Worm (Caenorhabditis elegans) whole organism, late embryonic: Measurements from ENCODE around the gene T14G8.6.

Experiments used
- F13H6.1 ChIP-seq: sonication (generic microtip); optimal IDR thresholded peaks from 2 replicates; lab custom pipeline; 2016; ENCODE audit warnings: missing genetic modification characterization, missing compliant biosample characterization
- K09A11.1 ChIP-seq: sonication (generic microtip); optimal IDR thresholded peaks from 2 replicates; lab custom pipeline; 2017; ENCODE audit warnings: antibody characterized with exemption, mild to moderate bottlenecking, missing genetic modification characterization, missing compliant biosample characterization; ENCODE audit not compliant: insufficient read depth
- Y22D7AL.16 ChIP-seq: sonication (generic microtip); optimal IDR thresholded peaks from 2 replicates; lab custom pipeline; 2016; ENCODE audit warnings: missing genetic modification characterization, missing compliant biosample characterization
- ama-1 ChIP-seq: fragments of 150-350 bp; optimal IDR thresholded peaks from 2 replicates; lab custom pipeline; 2014
- ceh-19 ChIP-seq: fragments of 200-800 bp; sonication (Bioruptor generic); optimal IDR thresholded peaks from 2 replicates; lab custom pipeline; 2018; ENCODE audit warnings: mild to moderate bottlenecking, missing genetic modification characterization, missing compliant biosample characterization
- ceh-22 ChIP-seq: sonication (generic microtip); optimal IDR thresholded peaks from 2 replicates; lab custom pipeline; 2017; ENCODE audit warnings: missing biosample characterization, missing genetic modification characterization
- ceh-24 ChIP-seq: sonication (generic microtip); optimal IDR thresholded peaks from 2 replicates; lab custom pipeline; 2016; ENCODE audit warnings: mild to moderate bottlenecking, missing genetic modification characterization, missing compliant biosample characterization
- ceh-31 ChIP-seq: sonication (generic microtip); optimal IDR thresholded peaks from 2 replicates; lab custom pipeline; 2016; ENCODE audit warnings: missing genetic modification characterization, missing compliant biosample characterization
- ceh-34 ChIP-seq: sonication (generic microtip); optimal IDR thresholded peaks from 2 replicates; lab custom pipeline; 2016; ENCODE audit warnings: mild to moderate bottlenecking, missing genetic modification characterization, missing compliant biosample characterization
- ceh-6 ChIP-seq: fragments of 200-800 bp; sonication (Bioruptor generic); optimal IDR thresholded peaks from 2 replicates; lab custom pipeline; 2018; ENCODE audit warnings: mild to moderate bottlenecking, missing genetic modification characterization, missing compliant biosample characterization
- dmd-4 ChIP-seq: sonication (generic microtip); optimal IDR thresholded peaks from 2 replicates; lab custom pipeline; 2016; ENCODE audit warnings: borderline replicate concordance, missing genetic modification characterization, missing compliant biosample characterization
- dve-1 ChIP-seq: sonication (generic microtip); optimal IDR thresholded peaks from 2 replicates; lab custom pipeline; 2017; ENCODE audit warnings: antibody characterized with exemption, mild to moderate bottlenecking, missing genetic modification characterization, missing compliant biosample characterization
- elt-4 ChIP-seq: sonication (generic microtip); optimal IDR thresholded peaks from 2 replicates; lab custom pipeline; 2016; ENCODE audit warnings: missing genetic modification characterization, missing compliant biosample characterization
- ets-4 ChIP-seq: sonication (generic microtip); optimal IDR thresholded peaks from 2 replicates; lab custom pipeline; 2016; ENCODE audit warnings: missing genetic modification characterization, missing compliant biosample characterization
- eyg-1 ChIP-seq: sonication (generic microtip); optimal IDR thresholded peaks from 2 replicates; lab custom pipeline; 2016; ENCODE audit warnings: missing genotype, missing genetic modification characterization, missing compliant biosample characterization
- fkh-6 ChIP-seq: sonication (generic microtip); optimal IDR thresholded peaks from 2 replicates; lab custom pipeline; 2016; ENCODE audit warnings: missing genetic modification characterization, missing compliant biosample characterization
- hlh-6 ChIP-seq: sonication (generic microtip); optimal IDR thresholded peaks from 2 replicates; lab custom pipeline; 2016; ENCODE audit warnings: missing genotype, missing genetic modification characterization, missing compliant biosample characterization
- hlh-8 ChIP-seq: sonication (generic microtip); optimal IDR thresholded peaks from 2 replicates; lab custom pipeline; 2016; ENCODE audit warnings: missing genotype, missing genetic modification characterization, missing compliant biosample characterization
- lin-11 ChIP-seq: fragments of 200-800 bp; sonication (Bioruptor generic); optimal IDR thresholded peaks from 2 replicates; lab custom pipeline; 2018; ENCODE audit warnings: mild to moderate bottlenecking, missing genetic modification characterization, missing compliant biosample characterization
- madf-2 ChIP-seq: sonication (generic microtip); optimal IDR thresholded peaks from 2 replicates; lab custom pipeline; 2017; ENCODE audit warnings: missing genetic modification characterization, missing compliant biosample characterization
- mec-3 ChIP-seq: sonication (generic microtip); optimal IDR thresholded peaks from 2 replicates; lab custom pipeline; 2016; ENCODE audit warnings: borderline replicate concordance, missing genetic modification characterization, missing compliant biosample characterization
- nfya-1 ChIP-seq: sonication (generic microtip); optimal IDR thresholded peaks from 2 replicates; lab custom pipeline; 2017; ENCODE audit warnings: missing genetic modification characterization, mild to moderate bottlenecking, missing compliant biosample characterization, antibody characterized with exemption, moderate library complexity
- pag-3 ChIP-seq: sonication (generic microtip); optimal IDR thresholded peaks from 2 replicates; lab custom pipeline; 2016; ENCODE audit warnings: missing compliant biosample characterization, missing genetic modification characterization, borderline replicate concordance
- pha-2 ChIP-seq: sonication (generic microtip); optimal IDR thresholded peaks from 2 replicates; lab custom pipeline; 2017; ENCODE audit warnings: mild to moderate bottlenecking, missing genetic modification characterization, missing compliant biosample characterization
- pqm-1 ChIP-seq: sonication (generic microtip); optimal IDR thresholded peaks from 2 replicates; lab custom pipeline; 2016; ENCODE audit warnings: missing genetic modification characterization, missing compliant biosample characterization
- ref-2 ChIP-seq: sonication (generic microtip); optimal IDR thresholded peaks from 2 replicates; lab custom pipeline; 2016; ENCODE audit warnings: missing genetic modification characterization, missing compliant biosample characterization
- sdc-2 ChIP-seq: sonication (generic microtip); optimal IDR thresholded peaks from 2 replicates; lab custom pipeline; 2016; ENCODE audit warnings: missing genotype, missing genetic modification characterization, missing compliant biosample characterization
- tbx-2 ChIP-seq: sonication (generic microtip); optimal IDR thresholded peaks from 2 replicates; lab custom pipeline; 2016; ENCODE audit warnings: missing genetic modification characterization, missing compliant biosample characterization
- tbx-7 ChIP-seq: sonication (generic microtip); optimal IDR thresholded peaks from 2 replicates; lab custom pipeline; 2016; ENCODE audit warnings: missing genotype, missing genetic modification characterization, missing compliant biosample characterization
- unc-3 ChIP-seq, 2 experiments: fragments of 200-800 bp in 1 of 2; sonication (Bioruptor generic) in 1 of 2; sonication (generic microtip) in 1 of 2; conservative IDR thresholded peaks in 1 of 2; optimal IDR thresholded peaks in 1 of 2; 2 replicates each; pipeline versions ENCODE4 v1.3.6 to Lab custom; 2016 to 2022; ENCODE audit warnings: missing compliant biosample characterization in 2 of 2, missing genetic modification characterization in 2 of 2, missing genetic modification reagents in 1 of 2
- unc-42 ChIP-seq: sonication (generic microtip); optimal IDR thresholded peaks from 2 replicates; lab custom pipeline; 2016; ENCODE audit warnings: missing genotype, missing genetic modification characterization, missing compliant biosample characterization
- unc-86 ChIP-seq: sonication (generic microtip); optimal IDR thresholded peaks from 2 replicates; lab custom pipeline; 2016; ENCODE audit warnings: missing genetic modification characterization, missing compliant biosample characterization

Gene T14G8.6

ce11 chrX:12825174-12825573 is 37.5 kb downstream of the T14G8.6 start:
- TF ChIP-seq ceh-34 (tag; lab: Kevin White, UChicago) (no peak), K09A11.1 (tag; lab: Kevin White, UChicago) (no peak), ceh-19 (GFP tag; lab: Kevin White, UChicago) (no peak), ama-1 (no peak), ceh-22 (tag; lab: Kevin White, UChicago) (no peak)

ce11 chrX:12819512-12819911 is 43.1 kb downstream of the T14G8.6 start:
- TF ChIP-seq pag-3 (tag; lab: Kevin White, UChicago) (no peak), ceh-6 (GFP tag; lab: Kevin White, UChicago) (no peak), hlh-6 (no peak), madf-2 (no peak), sdc-2 (tag; lab: Kevin White, UChicago) (no peak)

ce11 chrX:12818768-12819167 is 43.9 kb downstream of the T14G8.6 start:
- TF ChIP-seq ets-4 (tag; lab: Kevin White, UChicago), result no peak
- no peak for TF ChIP-seq unc-3 (GFP tag; conservative IDR thresholded peaks at IDR 0.05; lab: Robert Waterston, UW)
- TF ChIP-seq unc-3 (tag; optimal IDR thresholded peaks at IDR 0.05; lab: Kevin White, UChicago), result no peak
- no peak for TF ChIP-seq dmd-4 (tag; lab: Kevin White, UChicago)
- no peak for TF ChIP-seq hlh-8 (tag; lab: Kevin White, UChicago)
- no peak for TF ChIP-seq F13H6.1 (tag; lab: Kevin White, UChicago)
- TF ChIP-seq K09A11.1 (tag; lab: Kevin White, UChicago), result no peak
- TF ChIP-seq eyg-1 (tag; lab: Kevin White, UChicago), result no peak
- no peak for TF ChIP-seq elt-4 (tag; lab: Kevin White, UChicago)
- no peak for TF ChIP-seq tbx-2
- TF ChIP-seq fkh-6, result no peak
- no peak for TF ChIP-seq pha-2 (tag; lab: Kevin White, UChicago)
- TF ChIP-seq unc-86, result no peak
- TF ChIP-seq ref-2 (tag; lab: Kevin White, UChicago), result no peak
- no peak for TF ChIP-seq pqm-1 (tag; lab: Kevin White, UChicago)
- no peak for TF ChIP-seq mec-3 (tag; lab: Kevin White, UChicago)
- TF ChIP-seq ceh-24 (tag; lab: Kevin White, UChicago), result no peak
- TF ChIP-seq nfya-1 (tag; lab: Kevin White, UChicago), result no peak
- TF ChIP-seq dve-1 (tag; lab: Kevin White, UChicago), result no peak

ce11 chrX:12815367-12815766 is 47.3 kb downstream of the T14G8.6 start:
- TF ChIP-seq ceh-31, result no peak
- TF ChIP-seq F13H6.1 (tag; lab: Kevin White, UChicago), result no peak
- no peak for TF ChIP-seq lin-11 (tag; lab: Kevin White, UChicago)
- TF ChIP-seq madf-2, result no peak
- no peak for TF ChIP-seq unc-42 (tag; lab: Kevin White, UChicago)
- no peak for TF ChIP-seq unc-86
- no peak for TF ChIP-seq nfya-1 (tag; lab: Kevin White, UChicago)

ce11 chrX:12813539-12813938 is 49.1 kb downstream of the T14G8.6 start, which contains the start of gene gei-3:
TSS of gene gei-3 (minus strand) at chrX:12813639.
- TF ChIP-seq tbx-7 (tag; lab: Kevin White, UChicago) (no peak), tbx-2 (no peak), pqm-1 (tag; lab: Kevin White, UChicago) (no peak), Y22D7AL.16 (tag; lab: Kevin White, UChicago) (no peak)
- TF ChIP-seq, all 69 proteins: peak for 0
